Worm (Caenorhabditis elegans): Measurements from ENCODE around the gene lido-10.

- no peak for TF ChIP-seq nhr-76 (tag; optimal IDR thresholded peaks at IDR 0.05)
- no peak for TF ChIP-seq unc-39 (tag; optimal IDR thresholded peaks at IDR 0.05)
- TF ChIP-seq snpc-4 (tag; optimal IDR thresholded peaks at IDR 0.05): no peak
Measured at ce11 chrII:2963619-2964018, 38.7 kb upstream of the lido-10 start.

Measured in whole organism, mixed stage, embryonic.